Worm (Caenorhabditis elegans) whole organism, mixed stage, embryonic: ENCODE results near the gene C10B5.1.

Source experiments
- drap-1 ChIP-seq: fragments of 200-800 bp; sonication (Bioruptor generic); optimal IDR thresholded peaks from 3 replicates; lab custom pipeline; 2018; ENCODE audit warnings: mild to moderate bottlenecking, missing genetic modification characterization, missing compliant biosample characterization
- elt-1 ChIP-seq: sonication (generic microtip); optimal IDR thresholded peaks from 2 replicates; lab custom pipeline; 2017; ENCODE audit warnings: missing genetic modification characterization, mild to moderate bottlenecking, missing compliant biosample characterization, antibody characterized with exemption, moderate library complexity, borderline replicate concordance; ENCODE audit not compliant: insufficient read depth
- lsy-2 ChIP-seq: fragments of 150-350 bp; optimal IDR thresholded peaks from 2 replicates; lab custom pipeline; 2014; ENCODE audit warnings: missing biosample characterization, missing genetic modification characterization
- nhr-237 ChIP-seq: fragments of 150-350 bp; optimal IDR thresholded peaks from 2 replicates; lab custom pipeline; 2014; ENCODE audit warnings: missing biosample characterization, missing genetic modification characterization
- nhr-76 ChIP-seq: sonication (generic microtip); optimal IDR thresholded peaks from 2 replicates; lab custom pipeline; 2017; ENCODE audit warnings: missing biosample characterization, missing genetic modification characterization
- sem-2 ChIP-seq: fragments of 200-800 bp; sonication (Bioruptor generic); optimal IDR thresholded peaks from 2 replicates; lab custom pipeline; 2018; ENCODE audit warnings: mild to moderate bottlenecking, missing genetic modification characterization, missing compliant biosample characterization
- sptf-1 ChIP-seq: sonication (generic microtip); optimal IDR thresholded peaks from 2 replicates; lab custom pipeline; 2017; ENCODE audit warnings: mild to moderate bottlenecking, missing genetic modification characterization, moderate library complexity, missing compliant biosample characterization
- unc-62 ChIP-seq: fragments of 150-350 bp; optimal IDR thresholded peaks from 2 replicates; lab custom pipeline; 2014; ENCODE audit warnings: missing biosample characterization, missing genetic modification reagents, missing genetic modification characterization

DNA sequence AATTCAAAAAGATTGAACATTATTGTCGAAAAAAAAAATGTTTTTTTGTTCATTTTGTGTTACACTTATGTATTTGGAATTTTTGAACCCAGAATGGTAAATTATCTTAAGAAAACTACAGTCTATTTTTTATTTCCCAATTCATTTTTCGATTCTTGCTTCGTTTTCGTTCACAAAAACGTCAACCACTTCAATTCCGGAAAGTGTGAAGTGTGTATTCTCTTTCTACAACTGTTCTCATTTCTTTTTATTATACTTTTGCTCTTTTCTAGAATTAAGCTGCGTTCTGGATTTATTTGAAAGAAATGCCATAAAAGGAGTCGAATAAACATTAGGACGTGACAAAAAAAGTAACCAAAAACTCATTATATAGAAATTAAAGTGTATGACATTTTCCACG, 41.3 kb downstream of the C10B5.1 start, which contains the start of gene F41E6.1:
- TF ChIP-seq lsy-2 (tag; lab: Kevin White, UChicago): no peak
- no peak for TF ChIP-seq nhr-237 (tag; lab: Kevin White, UChicago)
- TF ChIP-seq nhr-76 (tag; lab: Kevin White, UChicago): no peak
- no peak for TF ChIP-seq unc-62 (GFP tag; lab: Kevin White, UChicago)
- TF ChIP-seq sptf-1 (tag; lab: Kevin White, UChicago): no peak
- no peak for TF ChIP-seq drap-1
- no peak for TF ChIP-seq sem-2 (GFP tag; lab: Kevin White, UChicago)
- no peak for TF ChIP-seq elt-1 (tag; lab: Kevin White, UChicago)
